Fruit fly (Drosophila melanogaster) whole organism, prepupa: ENCODE results near the gene wb.
A peak's percentile ranks its signal among the peaks of the same experiment; 100 is the strongest.

Source experiments
- Blimp-1 ChIP-seq: fragments of 200-800 bp; sonication (Bioruptor generic); optimal IDR thresholded peaks from 3 replicates; lab custom pipeline; 2017; ENCODE audit warnings: missing biosample characterization, missing genetic modification characterization, mild to moderate bottlenecking, moderate library complexity, missing genetic modification reagents
- CG10669 ChIP-seq: fragments of 200-800 bp; sonication (Bioruptor generic); optimal IDR thresholded peaks from 3 replicates; lab custom pipeline; 2018; ENCODE audit warnings: missing biosample characterization, mild to moderate bottlenecking, missing genetic modification characterization, moderate library complexity
- CG11294 ChIP-seq: fragments of 200-800 bp; sonication (Bioruptor generic); IDR thresholded peaks from 2 replicates; pipeline ENCODE4 v1.3.6; 2022; ENCODE audit warnings: missing biosample characterization, missing genetic modification characterization
- CG11762 ChIP-seq: fragments of 200-800 bp; sonication (Bioruptor generic); optimal IDR thresholded peaks from 3 replicates; lab custom pipeline; 2016; ENCODE audit warnings: missing biosample characterization, missing genetic modification characterization; ENCODE audit not compliant: insufficient read depth
- CG11902 ChIP-seq: fragments of 200-800 bp; sonication (Bioruptor generic); optimal IDR thresholded peaks from 3 replicates; lab custom pipeline; 2016; ENCODE audit warnings: missing biosample characterization, missing genetic modification characterization
- CG15336 ChIP-seq: fragments of 200-800 bp; sonication (Bioruptor generic); IDR thresholded peaks from 2 replicates; pipeline ENCODE4 v1.3.6; 2022; ENCODE audit warnings: missing biosample characterization, missing genetic modification characterization
- CG16779 ChIP-seq: fragments of 200-800 bp; sonication (Bioruptor generic); optimal IDR thresholded peaks from 3 replicates; lab custom pipeline; 2017; ENCODE audit warnings: missing biosample characterization, mild to moderate bottlenecking, missing genetic modification characterization
- CG3032 ChIP-seq: fragments of 200-800 bp; optimal IDR thresholded peaks from 2 replicates; lab custom pipeline; 2019; ENCODE audit warnings: missing biosample characterization, mild to moderate bottlenecking, missing genetic modification characterization, moderate library complexity
- CG31627 ChIP-seq: fragments of 200-800 bp; sonication (Bioruptor generic); optimal IDR thresholded peaks from 3 replicates; lab custom pipeline; 2016; ENCODE audit warnings: missing biosample characterization, missing genetic modification characterization
- CG32006 ChIP-seq: fragments of 200-800 bp; sonication (Bioruptor generic); optimal IDR thresholded peaks from 3 replicates; lab custom pipeline; 2017; ENCODE audit warnings: missing biosample characterization, mild to moderate bottlenecking, missing genetic modification characterization
- CG34406 ChIP-seq: fragments of 200-800 bp; sonication (Bioruptor generic); optimal IDR thresholded peaks from 3 replicates; lab custom pipeline; 2016; ENCODE audit warnings: missing biosample characterization, missing genetic modification characterization
- CG3919 ChIP-seq: fragments of 200-800 bp; sonication (Bioruptor generic); optimal IDR thresholded peaks from 3 replicates; lab custom pipeline; 2016; ENCODE audit warnings: missing biosample characterization, missing genetic modification characterization
- CG4318 ChIP-seq: fragments of 200-800 bp; sonication (Bioruptor generic); optimal IDR thresholded peaks from 3 replicates; lab custom pipeline; 2017; ENCODE audit warnings: missing biosample characterization, mild to moderate bottlenecking, missing genetic modification characterization
- CG6792 ChIP-seq: fragments of 200-800 bp; sonication (Bioruptor generic); optimal IDR thresholded peaks from 3 replicates; lab custom pipeline; 2016; ENCODE audit warnings: missing biosample characterization, missing genetic modification characterization
- CG6808 ChIP-seq: fragments of 200-800 bp; sonication (Bioruptor generic); optimal IDR thresholded peaks from 3 replicates; lab custom pipeline; 2017; ENCODE audit warnings: missing biosample characterization, missing genetic modification characterization, mild to moderate bottlenecking, moderate library complexity, missing genetic modification reagents
- CG6854 ChIP-seq: fragments of 200-800 bp; sonication (Bioruptor generic); optimal IDR thresholded peaks from 2 replicates; lab custom pipeline; 2017; ENCODE audit warnings: missing biosample characterization, mild to moderate bottlenecking, missing genetic modification characterization
- CG7368 ChIP-seq: fragments of 200-800 bp; sonication (Bioruptor generic); optimal IDR thresholded peaks from 3 replicates; lab custom pipeline; 2016; ENCODE audit warnings: missing biosample characterization, missing genetic modification characterization
- CG8119 ChIP-seq: fragments of 200-800 bp; sonication (Bioruptor generic); IDR thresholded peaks from 3 replicates; pipeline ENCODE4 v1.3.6; 2022; ENCODE audit warnings: missing biosample characterization, missing genetic modification characterization
- CG8632 ChIP-seq: fragments of 200-800 bp; sonication (Bioruptor generic); optimal IDR thresholded peaks from 3 replicates; lab custom pipeline; 2016; ENCODE audit warnings: missing biosample characterization, missing genetic modification characterization
- CG9139 ChIP-seq: fragments of 200-800 bp; sonication (Bioruptor generic); optimal IDR thresholded peaks from 3 replicates; lab custom pipeline; 2017; ENCODE audit warnings: missing biosample characterization, mild to moderate bottlenecking, missing genetic modification characterization
- Eip75B ChIP-seq: fragments of 200-800 bp; sonication (Bioruptor generic); optimal IDR thresholded peaks from 3 replicates; lab custom pipeline; 2016; ENCODE audit warnings: missing biosample characterization, missing genetic modification characterization
- Eip78C ChIP-seq: fragments of 200-800 bp; sonication (Bioruptor generic); peaks from one replicate; lab custom pipeline; 2016; ENCODE audit warnings: missing biosample characterization, missing genetic modification characterization
- Eip93F ChIP-seq: fragments of 200-800 bp; sonication (Bioruptor generic); optimal IDR thresholded peaks from 2 replicates; lab custom pipeline; 2016; ENCODE audit warnings: missing biosample characterization, mild to moderate bottlenecking, missing genetic modification characterization
- Ets21C ChIP-seq: fragments of 200-800 bp; sonication (Bioruptor generic); optimal IDR thresholded peaks from 3 replicates; lab custom pipeline; 2016; ENCODE audit warnings: missing biosample characterization, missing genetic modification characterization
- Ets96B ChIP-seq: fragments of 200-800 bp; optimal IDR thresholded peaks from 2 replicates; lab custom pipeline; 2019; ENCODE audit warnings: missing biosample characterization, mild to moderate bottlenecking, missing genetic modification characterization, moderate library complexity
- Hr38 ChIP-seq: sonication (Bioruptor generic); optimal IDR thresholded peaks from 2 replicates; lab custom pipeline; 2016; ENCODE audit warnings: missing biosample characterization, missing genetic modification characterization
- Hr39 ChIP-seq: fragments of 200-800 bp; sonication (Bioruptor generic); optimal IDR thresholded peaks from 2 replicates; lab custom pipeline; 2016; ENCODE audit warnings: missing biosample characterization, missing genetic modification characterization
- Hr4 ChIP-seq: fragments of 200-800 bp; sonication (Bioruptor generic); optimal IDR thresholded peaks from 3 replicates; lab custom pipeline; 2016; ENCODE audit warnings: missing biosample characterization, missing genetic modification characterization
- OdsH ChIP-seq: fragments of 200-800 bp; sonication (Bioruptor generic); optimal IDR thresholded peaks from 3 replicates; lab custom pipeline; 2016; ENCODE audit warnings: missing biosample characterization, missing genetic modification characterization
- Smox ChIP-seq: fragments of 200-800 bp; sonication (Bioruptor generic); optimal IDR thresholded peaks from 3 replicates; lab custom pipeline; 2016; ENCODE audit warnings: missing biosample characterization, missing genetic modification characterization
- Sox102F ChIP-seq: fragments of 200-800 bp; sonication (Bioruptor generic); optimal IDR thresholded peaks from 2 replicates; lab custom pipeline; 2016; ENCODE audit warnings: missing biosample characterization, mild to moderate bottlenecking, missing genetic modification characterization
- Sox14 ChIP-seq: fragments of 200-800 bp; sonication (Bioruptor generic); optimal IDR thresholded peaks from 3 replicates; lab custom pipeline; 2016; ENCODE audit warnings: missing biosample characterization, missing genetic modification characterization
- achi ChIP-seq: fragments of 200-800 bp; sonication (Bioruptor generic); optimal IDR thresholded peaks from 3 replicates; lab custom pipeline; 2016; ENCODE audit warnings: missing biosample characterization, missing genetic modification characterization
- acj6 ChIP-seq: fragments of 200-800 bp; sonication (Bioruptor generic); optimal IDR thresholded peaks from 3 replicates; lab custom pipeline; 2016; ENCODE audit warnings: missing biosample characterization, missing genetic modification characterization
- cyc ChIP-seq: fragments of 200-800 bp; sonication (Bioruptor generic); optimal IDR thresholded peaks from 3 replicates; lab custom pipeline; 2016; ENCODE audit warnings: missing biosample characterization, missing genetic modification characterization
- dac ChIP-seq: fragments of 200-800 bp; sonication (Bioruptor generic); optimal IDR thresholded peaks from 2 replicates; lab custom pipeline; 2017; ENCODE audit warnings: missing biosample characterization, mild to moderate bottlenecking, missing genetic modification characterization
- dsx ChIP-seq: fragments of 200-800 bp; optimal IDR thresholded peaks from 3 replicates; lab custom pipeline; 2019; ENCODE audit warnings: missing biosample characterization, mild to moderate bottlenecking, missing genetic modification characterization, moderate library complexity; ENCODE audit not compliant: poor library complexity, severe bottlenecking
- eg ChIP-seq: fragments of 200-800 bp; sonication (Bioruptor generic); IDR thresholded peaks from 3 replicates; pipeline ENCODE4 v1.3.6; 2022; ENCODE audit warnings: missing biosample characterization, missing genetic modification characterization
- esn ChIP-seq: fragments of 200-800 bp; sonication (Bioruptor generic); optimal IDR thresholded peaks from 2 replicates; lab custom pipeline; 2016; ENCODE audit warnings: missing biosample characterization, mild to moderate bottlenecking, missing genetic modification characterization, moderate library complexity
- fd59A ChIP-seq: fragments of 200-800 bp; sonication (Bioruptor generic); optimal IDR thresholded peaks from 2 replicates; lab custom pipeline; 2017; ENCODE audit warnings: missing biosample characterization, mild to moderate bottlenecking, missing genetic modification characterization, missing genetic modification reagents
- fkh ChIP-seq: fragments of 200-800 bp; sonication (Bioruptor generic); optimal IDR thresholded peaks from 3 replicates; lab custom pipeline; 2017; ENCODE audit warnings: missing biosample characterization, mild to moderate bottlenecking, missing genetic modification characterization, moderate library complexity
- lz ChIP-seq: fragments of 200-800 bp; sonication (Bioruptor generic); optimal IDR thresholded peaks from 3 replicates; lab custom pipeline; 2016; ENCODE audit warnings: missing biosample characterization, missing genetic modification characterization
- net ChIP-seq: fragments of 200-800 bp; sonication (Bioruptor generic); optimal IDR thresholded peaks from 3 replicates; lab custom pipeline; 2016; ENCODE audit warnings: missing biosample characterization, missing genetic modification characterization
- pdm3 ChIP-seq: fragments of 200-800 bp; sonication (Bioruptor generic); optimal IDR thresholded peaks from 3 replicates; lab custom pipeline; 2016; ENCODE audit warnings: missing biosample characterization, missing genetic modification characterization
- spab ChIP-seq: fragments of 200-800 bp; sonication (Bioruptor generic); optimal IDR thresholded peaks from 2 replicates; lab custom pipeline; 2017; ENCODE audit warnings: missing biosample characterization, mild to moderate bottlenecking, missing genetic modification characterization, missing genetic modification reagents
- ss ChIP-seq, 2 experiments: fragments of 200-800 bp; sonication (Bioruptor generic); optimal IDR thresholded peaks; 2 replicates in 1 of 2; 3 replicates in 1 of 2; lab custom pipeline; 2017 to 2018; ENCODE audit warnings: mild to moderate bottlenecking in 2 of 2, missing biosample characterization in 2 of 2, missing genetic modification characterization in 2 of 2, moderate library complexity in 1 of 2
- svp ChIP-seq: fragments of 200-800 bp; sonication (Bioruptor generic); peaks from one replicate; lab custom pipeline; 2016; ENCODE audit warnings: missing biosample characterization, missing genetic modification characterization
- vri ChIP-seq: fragments of 200-800 bp; sonication (Bioruptor generic); optimal IDR thresholded peaks from 3 replicates; lab custom pipeline; 2016; ENCODE audit warnings: missing biosample characterization, mild to moderate bottlenecking, missing genetic modification characterization

The wb gene

DNA sequence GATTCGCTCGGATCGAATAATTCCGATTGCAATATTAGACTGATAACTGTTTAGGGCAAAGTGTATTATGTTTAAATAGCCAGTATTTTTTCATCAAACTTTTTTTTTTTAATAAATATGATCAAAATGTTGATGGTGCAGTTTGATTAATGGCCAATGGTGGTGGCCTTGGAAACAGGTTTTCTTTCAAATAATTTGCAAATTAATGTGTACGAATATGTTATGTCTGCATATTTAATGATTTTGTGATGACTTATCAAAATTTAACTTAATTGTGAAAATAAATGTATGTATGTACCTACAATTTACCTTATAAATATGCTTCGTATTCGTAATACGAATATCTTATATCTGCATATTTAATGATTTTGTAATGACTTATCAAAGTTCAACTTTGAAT is 98.5 kb downstream of the wb start:
- no peak for TF ChIP-seq vri (GFP tag; lab: Kevin White, UChicago)
- no peak for TF ChIP-seq Hr4 (GFP tag; lab: Kevin White, UChicago)
- TF ChIP-seq OdsH (GFP tag; lab: Kevin White, UChicago), result no peak
- no peak for TF ChIP-seq fd59A (GFP tag; lab: Kevin White, UChicago)
- no peak for TF ChIP-seq CG8119 (GFP tag; lab: Robert Waterston, UW)
- no peak for TF ChIP-seq CG7368 (GFP tag; lab: Kevin White, UChicago)
- TF ChIP-seq Ets96B, result no peak
- TF ChIP-seq Eip78C (GFP tag; lab: Kevin White, UChicago), result no peak
- no peak for TF ChIP-seq CG11762 (GFP tag; lab: Kevin White, UChicago)
- TF ChIP-seq eg (GFP tag; lab: Robert Waterston, UW), result no peak
- no peak for TF ChIP-seq lz (GFP tag; lab: Kevin White, UChicago)
- TF ChIP-seq CG6792 (GFP tag; lab: Kevin White, UChicago), result no peak

- no peak for TF ChIP-seq CG9139 (GFP tag; lab: Kevin White, UChicago)
- TF ChIP-seq dac, result no peak
- peak; percentile 59 for TF ChIP-seq cyc (GFP tag; lab: Kevin White, UChicago)
- peak; percentile 72 for TF ChIP-seq CG8632 (GFP tag; lab: Kevin White, UChicago)
- TF ChIP-seq svp (GFP tag; lab: Kevin White, UChicago), result peak; percentile 68
- TF ChIP-seq CG15336 (GFP tag; lab: Robert Waterston, UW), result peak; percentile 80
- TF ChIP-seq dsx (GFP tag; lab: Kevin White, UChicago), result peak; percentile 70
- peak; percentile 74 for TF ChIP-seq esn (GFP tag; lab: Kevin White, UChicago)
- peak; percentile 67 for TF ChIP-seq achi (GFP tag; lab: Kevin White, UChicago)
- peak; percentile 40 for TF ChIP-seq CG4318 (GFP tag; lab: Kevin White, UChicago)
- TF ChIP-seq CG6792 (GFP tag; lab: Kevin White, UChicago), result peak; percentile 51
- TF ChIP-seq CG3919 (GFP tag; lab: Kevin White, UChicago), result peak; percentile 62
- peak; percentile 71 for TF ChIP-seq OdsH (GFP tag; lab: Kevin White, UChicago)
- TF ChIP-seq fd59A (GFP tag; lab: Kevin White, UChicago), result no peak
- peak; percentile 36 for TF ChIP-seq CG7368 (GFP tag; lab: Kevin White, UChicago)
- no peak for TF ChIP-seq fkh (GFP tag; lab: Kevin White, UChicago)
- TF ChIP-seq CG10669 (GFP tag; lab: Kevin White, UChicago), result peak; percentile 57
- peak; percentile 39 for TF ChIP-seq CG31627
- no peak for TF ChIP-seq Blimp-1 (GFP tag; lab: Kevin White, UChicago)
- TF ChIP-seq Eip93F (GFP tag; lab: Kevin White, UChicago), result peak; percentile 3
- TF ChIP-seq CG11294 (GFP tag; lab: Robert Waterston, UW), result peak; percentile 55; the same call in 1 of the 2 replicates
- peak; percentile 79 for TF ChIP-seq CG34406
- TF ChIP-seq Ets21C (GFP tag; lab: Kevin White, UChicago), result no peak
- TF ChIP-seq lz (GFP tag; lab: Kevin White, UChicago), result peak; percentile 40
- TF ChIP-seq CG11762 (GFP tag; lab: Kevin White, UChicago), result peak; percentile 43
- no peak for TF ChIP-seq vri (GFP tag; lab: Kevin White, UChicago)
- TF ChIP-seq CG3032, result peak; percentile 76
- TF ChIP-seq CG11902 (GFP tag; lab: Kevin White, UChicago), result peak; percentile 13
- TF ChIP-seq Eip75B (GFP tag; lab: Kevin White, UChicago), result no peak
- TF ChIP-seq Sox102F, result peak; percentile 26
- TF ChIP-seq spab, result peak; percentile 37
- peak; percentile 73 for TF ChIP-seq CG32006 (GFP tag; lab: Kevin White, UChicago)
- peak; percentile 85 for TF ChIP-seq Eip78C (GFP tag; lab: Kevin White, UChicago)
- TF ChIP-seq CG16779 (tag; lab: Kevin White, UChicago), result peak; percentile 21
- peak; percentile 49 for TF ChIP-seq pdm3 (GFP tag; lab: Kevin White, UChicago)
- peak; percentile 66 for TF ChIP-seq acj6 (GFP tag; lab: Kevin White, UChicago)
- TF ChIP-seq Hr4 (GFP tag; lab: Kevin White, UChicago), result peak; percentile 54
- peak; percentile 38 for TF ChIP-seq Smox (GFP tag; lab: Kevin White, UChicago)
- TF ChIP-seq CG6854, result no peak
- peak; percentile 48 for TF ChIP-seq CG6808
- TF ChIP-seq Hr38 (GFP tag; lab: Kevin White, UChicago), result no peak
- peak in 1 of 2 experiments; percentile 18 for TF ChIP-seq ss (GFP tag; optimal IDR thresholded peaks at IDR 0.05; lab: Kevin White, UChicago)
- peak; percentile 53 for TF ChIP-seq net (GFP tag; lab: Kevin White, UChicago)
- peak; percentile 15 for TF ChIP-seq Sox14 (GFP tag; lab: Kevin White, UChicago)
- peak; percentile 21 for TF ChIP-seq Hr39 (GFP tag; lab: Kevin White, UChicago)
Observed at dm6 chr2L:14361736-14362180, 98.9 kb downstream of the wb start, which contains the start of gene spel1. spel1 (plus strand) TSS chr2L:14362069.
